Worm (Caenorhabditis elegans) whole organism, young adult: ENCODE results near the gene C31G12.3.

ENCODE experiments used
- B0019.2 ChIP-seq: fragments of 200-800 bp; sonication (Bioruptor generic); conservative IDR thresholded peaks from 2 replicates; pipeline ENCODE4 v1.3.6; 2022; ENCODE audit warnings: missing genetic modification reagents, missing genetic modification characterization, missing compliant biosample characterization
- C17E4.6 ChIP-seq: fragments of 200-800 bp; sonication (Bioruptor generic); IDR thresholded peaks from 2 replicates; pipeline ENCODE4 v1.3.6; 2022; ENCODE audit warnings: missing genetic modification reagents, missing genetic modification characterization, missing compliant biosample characterization
- F37B4.10 ChIP-seq: fragments of 200-800 bp; sonication (Bioruptor generic); IDR thresholded peaks from 2 replicates; pipeline ENCODE4 v1.3.6; 2022; ENCODE audit warnings: missing genetic modification characterization, missing compliant biosample characterization
- F39B2.1 ChIP-seq: fragments of 200-800 bp; sonication (Bioruptor generic); IDR thresholded peaks from 2 replicates; pipeline ENCODE4 v1.3.6; 2022; ENCODE audit warnings: missing genetic modification reagents, missing genetic modification characterization, missing compliant biosample characterization
- F52B5.7 ChIP-seq: sonication (generic microtip); optimal IDR thresholded peaks from 2 replicates; lab custom pipeline; 2016; ENCODE audit warnings: mild to moderate bottlenecking, missing genetic modification characterization, missing compliant biosample characterization
- Y53G8AR.9 ChIP-seq: fragments of 200-800 bp; sonication (Bioruptor generic); conservative IDR thresholded peaks from 2 replicates; pipeline ENCODE4 v1.3.6; 2022; ENCODE audit warnings: missing genetic modification reagents, missing genetic modification characterization, missing compliant biosample characterization
- Y67H2A.10 ChIP-seq: fragments of 200-800 bp; sonication (Bioruptor generic); conservative IDR thresholded peaks from 2 replicates; pipeline ENCODE4 v1.3.6; 2022; ENCODE audit warnings: missing genetic modification reagents, missing genetic modification characterization, missing compliant biosample characterization
- Y79H2A.3 ChIP-seq: fragments of 200-800 bp; sonication (Bioruptor generic); conservative IDR thresholded peaks from 2 replicates; pipeline ENCODE4 v1.3.6; 2022; ENCODE audit warnings: missing genetic modification reagents, missing genetic modification characterization, missing compliant biosample characterization
- Y95B8A.8 ChIP-seq: fragments of 200-800 bp; sonication (Bioruptor generic); IDR thresholded peaks from 2 replicates; pipeline ENCODE4 v1.3.6; 2022; ENCODE audit warnings: missing genetic modification reagents, missing genetic modification characterization, missing compliant biosample characterization
- aptf-2 ChIP-seq: fragments of 200-800 bp; sonication (Bioruptor generic); conservative IDR thresholded peaks from 2 replicates; pipeline ENCODE4 v1.3.6; 2022; ENCODE audit warnings: missing genetic modification reagents, missing genetic modification characterization, missing compliant biosample characterization
- bed-1 ChIP-seq: fragments of 200-800 bp; sonication (Bioruptor generic); IDR thresholded peaks from 2 replicates; pipeline ENCODE4 v1.3.6; 2022; ENCODE audit warnings: missing genetic modification reagents, missing genetic modification characterization, missing compliant biosample characterization
- cebp-2 ChIP-seq: fragments of 200-800 bp; sonication (Bioruptor generic); IDR thresholded peaks from 2 replicates; pipeline ENCODE4 v1.3.6; 2022; ENCODE audit warnings: missing genetic modification characterization, missing compliant biosample characterization
- ceh-100 ChIP-seq: fragments of 200-800 bp; sonication (Bioruptor generic); IDR thresholded peaks from 2 replicates; pipeline ENCODE4 v1.3.6; 2022; ENCODE audit warnings: missing genetic modification reagents, missing genetic modification characterization, missing compliant biosample characterization
- ceh-27 ChIP-seq: fragments of 200-800 bp; sonication (Bioruptor generic); optimal IDR thresholded peaks from 2 replicates; lab custom pipeline; 2018; ENCODE audit warnings: mild to moderate bottlenecking, missing genetic modification characterization, moderate library complexity, missing compliant biosample characterization
- ceh-58 ChIP-seq: fragments of 200-800 bp; sonication (Bioruptor generic); IDR thresholded peaks from 2 replicates; pipeline ENCODE4 v1.3.6; 2022; ENCODE audit warnings: missing genetic modification characterization, missing compliant biosample characterization
- dox-1 ChIP-seq: fragments of 200-800 bp; sonication (Bioruptor generic); IDR thresholded peaks from 2 replicates; pipeline ENCODE4 v1.3.6; 2022; ENCODE audit warnings: missing genetic modification reagents, missing genetic modification characterization, missing compliant biosample characterization
- egl-18 ChIP-seq: fragments of 200-800 bp; sonication (Bioruptor generic); IDR thresholded peaks from 2 replicates; pipeline ENCODE4 v1.3.6; 2022; ENCODE audit warnings: missing genetic modification reagents, missing genetic modification characterization, missing compliant biosample characterization
- egrh-3 ChIP-seq: fragments of 200-800 bp; sonication (Bioruptor generic); IDR thresholded peaks from 2 replicates; pipeline ENCODE4 v1.3.6; 2022; ENCODE audit warnings: missing genetic modification reagents, missing genetic modification characterization, missing compliant biosample characterization
- ekl-4 ChIP-seq: fragments of 200-800 bp; sonication (Bioruptor generic); IDR thresholded peaks from 2 replicates; pipeline ENCODE4 v1.3.6; 2022; ENCODE audit warnings: missing genetic modification reagents, missing genetic modification characterization, missing compliant biosample characterization
- hmg-20 ChIP-seq: fragments of 200-800 bp; sonication (Bioruptor generic); IDR thresholded peaks from 2 replicates; pipeline ENCODE4 v1.3.6; 2022; ENCODE audit warnings: missing genetic modification reagents, missing genetic modification characterization, missing compliant biosample characterization
- hrde-1 ChIP-seq: sonication (generic microtip); optimal IDR thresholded peaks from 2 replicates; lab custom pipeline; 2016; ENCODE audit warnings: missing genetic modification characterization, mild to moderate bottlenecking, missing compliant biosample characterization, moderate library complexity, missing genotype, missing genetic modification reagents, borderline replicate concordance
- let-526 ChIP-seq: fragments of 200-800 bp; sonication (Bioruptor generic); IDR thresholded peaks from 2 replicates; pipeline ENCODE4 v1.3.6; 2022; ENCODE audit warnings: missing genetic modification reagents, missing genetic modification characterization, missing compliant biosample characterization
- let-607 ChIP-seq, 2 experiments: fragments of 200-800 bp in 1 of 2; sonication (Bioruptor generic) in 1 of 2; sonication (generic microtip) in 1 of 2; optimal IDR thresholded peaks; 2 replicates each; lab custom pipeline; 2016 to 2018; ENCODE audit warnings: mild to moderate bottlenecking in 2 of 2, missing compliant biosample characterization in 2 of 2, missing genetic modification characterization in 2 of 2, moderate library complexity in 2 of 2, missing genotype in 1 of 2
- lsl-1 ChIP-seq: fragments of 200-800 bp; sonication (Bioruptor generic); optimal IDR thresholded peaks from 2 replicates; lab custom pipeline; 2018; ENCODE audit warnings: mild to moderate bottlenecking, missing genetic modification characterization, moderate library complexity, missing compliant biosample characterization
- madf-3 ChIP-seq: fragments of 200-800 bp; sonication (Bioruptor generic); IDR thresholded peaks from 2 replicates; pipeline ENCODE4 v1.3.6; 2022; ENCODE audit warnings: missing genetic modification reagents, missing genetic modification characterization, missing compliant biosample characterization
- madf-6 ChIP-seq: fragments of 200-800 bp; sonication (Bioruptor generic); IDR thresholded peaks from 2 replicates; pipeline ENCODE4 v1.3.6; 2022; ENCODE audit warnings: missing genetic modification reagents, missing genetic modification characterization, missing compliant biosample characterization
- mcd-1 ChIP-seq: fragments of 200-800 bp; sonication (Bioruptor generic); IDR thresholded peaks from 2 replicates; pipeline ENCODE4 v1.3.6; 2022; ENCODE audit warnings: missing genetic modification reagents, missing genetic modification characterization, missing compliant biosample characterization
- mel-28 ChIP-seq: sonication (generic microtip); optimal IDR thresholded peaks from 2 replicates; lab custom pipeline; 2016; ENCODE audit warnings: borderline replicate concordance, mild to moderate bottlenecking, missing genetic modification characterization, missing compliant biosample characterization
- nfyb-1 ChIP-seq: fragments of 200-800 bp; sonication (Bioruptor generic); IDR thresholded peaks from 2 replicates; pipeline ENCODE4 v1.3.6; 2022; ENCODE audit warnings: missing genetic modification reagents, missing genetic modification characterization, missing compliant biosample characterization
- nhr-27 ChIP-seq: fragments of 200-800 bp; sonication (Bioruptor generic); optimal IDR thresholded peaks from 2 replicates; lab custom pipeline; 2018; ENCODE audit warnings: mild to moderate bottlenecking, missing genetic modification characterization, moderate library complexity, missing compliant biosample characterization
- pbrm-1 ChIP-seq: fragments of 200-800 bp; sonication (Bioruptor generic); IDR thresholded peaks from 2 replicates; pipeline ENCODE4 v1.3.6; 2022; ENCODE audit warnings: missing genetic modification reagents, missing genetic modification characterization, missing compliant biosample characterization
- rec-8 ChIP-seq, 2 experiments: sonication (generic microtip); optimal IDR thresholded peaks; 2 replicates each; lab custom pipeline; 2016; ENCODE audit warnings: mild to moderate bottlenecking in 2 of 2, missing genetic modification characterization in 2 of 2, missing genetic modification reagents in 2 of 2, missing genotype in 2 of 2, missing biosample characterization in 1 of 2, missing compliant biosample characterization in 1 of 2, moderate library complexity in 1 of 2
- sdz-38 ChIP-seq: sonication (generic microtip); optimal IDR thresholded peaks from 2 replicates; lab custom pipeline; 2016; ENCODE audit warnings: missing genotype, missing genetic modification characterization, missing compliant biosample characterization
- snpc-3.4 ChIP-seq: sonication (generic microtip); optimal IDR thresholded peaks from 2 replicates; lab custom pipeline; 2017; ENCODE audit warnings: missing genetic modification characterization, mild to moderate bottlenecking, missing compliant biosample characterization, antibody characterized with exemption, moderate library complexity, missing genotype, missing genetic modification reagents

The C31G12.3 gene

DNA sequence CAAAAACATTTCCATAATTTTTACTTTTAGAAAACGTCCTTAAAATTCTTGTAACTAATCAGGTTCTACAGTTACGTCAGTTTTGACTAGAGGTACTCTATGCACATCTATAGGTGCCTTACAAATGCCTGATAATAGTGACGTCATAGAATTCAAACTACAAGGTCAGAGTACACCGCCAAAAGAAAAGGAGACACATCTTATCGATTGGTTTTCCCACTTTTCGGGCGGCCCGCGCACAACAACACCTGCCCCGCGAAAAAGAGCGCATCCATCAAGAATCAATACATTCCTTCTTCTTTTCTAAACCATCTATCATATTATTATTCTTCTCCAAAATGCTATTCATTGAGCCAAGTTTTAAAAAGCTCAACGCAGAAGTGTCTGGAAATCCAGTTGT lies 5.3 kb upstream of the C31G12.3 start, which contains the start of gene C31G12.1:
Gene C31G12.1 (plus strand): TSS at position 301 of the 400 bp plus-strand sequence.
- TF ChIP-seq snpc-3.4 (tag; lab: Kevin White, UChicago) (no peak), ekl-4 (GFP tag; lab: Robert Waterston, UW) (no peak), mel-28 (tag; lab: Kevin White, UChicago) (no peak), mcd-1 (no peak), Y79H2A.3 (GFP tag; lab: Robert Waterston, UW) (no peak), egrh-3 (GFP tag; lab: Robert Waterston, UW) (no peak), ceh-58 (no peak), F37B4.10 (GFP tag; lab: Robert Waterston, UW) (no peak), bed-1 (no peak), dox-1 (GFP tag; lab: Robert Waterston, UW) (no peak), aptf-2 (GFP tag; lab: Robert Waterston, UW) (no peak), let-607 (tag; optimal IDR thresholded peaks at IDR 0.05; lab: Kevin White, UChicago) (no peak), nfyb-1 (GFP tag; lab: Robert Waterston, UW) (no peak), nhr-27 (tag; lab: Kevin White, UChicago) (no peak), sdz-38 (tag; lab: Kevin White, UChicago) (no peak), lsl-1 (GFP tag; lab: Kevin White, UChicago) (no peak), F52B5.7 (tag; lab: Kevin White, UChicago) (no peak), hrde-1 (tag; lab: Kevin White, UChicago) (no peak), egl-18 (no peak), cebp-2 (GFP tag; lab: Robert Waterston, UW) (no peak)

DNA sequence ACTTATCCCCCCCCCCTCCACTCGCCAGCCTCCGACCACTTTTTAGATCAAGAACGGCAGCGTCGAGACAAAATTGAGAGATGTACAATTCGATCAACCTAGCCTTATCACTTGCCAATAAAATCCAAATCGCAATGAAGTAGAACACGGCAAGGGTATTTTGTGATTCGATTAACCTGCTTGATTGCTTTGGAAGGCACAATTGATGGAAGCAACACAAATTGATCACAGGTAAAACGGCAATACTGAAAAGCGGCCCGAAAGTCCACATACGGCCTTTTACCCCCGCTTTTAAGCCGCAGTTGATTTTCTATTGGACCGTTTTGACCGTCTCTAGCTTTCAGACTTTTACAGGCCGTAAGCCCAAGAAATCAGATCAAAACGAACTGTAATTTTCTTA lies 3.3 kb downstream of the C31G12.3 start, which contains the start of gene clec-245:
Gene clec-245 (minus strand): TSS at position 101 of the 400 bp plus-strand sequence.
- TF ChIP-seq Y67H2A.10 (GFP tag; lab: Robert Waterston, UW), result no peak
- TF ChIP-seq Y53G8AR.9 (GFP tag; lab: Robert Waterston, UW), result no peak

DNA sequence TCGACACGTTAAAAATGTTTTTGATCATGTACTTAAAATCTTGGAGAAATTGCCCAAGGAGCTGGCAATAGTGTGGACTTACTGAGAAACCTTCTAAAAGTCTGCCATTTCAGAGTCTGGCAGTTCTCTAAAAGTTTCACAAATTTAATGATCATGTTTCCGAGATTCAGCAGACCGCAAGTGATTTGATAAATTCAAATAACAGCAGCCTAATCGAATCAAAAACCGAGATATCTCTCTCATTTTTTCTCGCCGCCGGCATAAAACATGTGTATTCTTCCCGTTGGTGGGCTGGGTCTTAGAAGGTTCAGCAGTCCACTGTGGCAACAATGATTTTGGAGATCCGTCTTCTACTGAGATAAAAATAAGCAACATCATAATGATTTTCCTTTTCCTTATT lies 4.2 kb downstream of the C31G12.3 start, which contains the start of gene clec-246:
Gene clec-246 (plus strand): TSS at position 301 of the 400 bp plus-strand sequence.
- TF ChIP-seq rec-8 (tag; optimal IDR thresholded peaks at IDR 0.05; lab: Kevin White, UChicago) (no peak), hmg-20 (GFP tag; lab: Robert Waterston, UW) (no peak), B0019.2 (GFP tag; lab: Robert Waterston, UW) (no peak), pbrm-1 (GFP tag; lab: Robert Waterston, UW) (no peak), madf-3 (GFP tag; lab: Robert Waterston, UW) (no peak), F39B2.1 (GFP tag; lab: Robert Waterston, UW) (no peak), madf-6 (no peak), C17E4.6 (GFP tag; lab: Robert Waterston, UW) (no peak), let-526 (no peak), ceh-100 (no peak), aptf-2 (GFP tag; lab: Robert Waterston, UW) (no peak)

DNA sequence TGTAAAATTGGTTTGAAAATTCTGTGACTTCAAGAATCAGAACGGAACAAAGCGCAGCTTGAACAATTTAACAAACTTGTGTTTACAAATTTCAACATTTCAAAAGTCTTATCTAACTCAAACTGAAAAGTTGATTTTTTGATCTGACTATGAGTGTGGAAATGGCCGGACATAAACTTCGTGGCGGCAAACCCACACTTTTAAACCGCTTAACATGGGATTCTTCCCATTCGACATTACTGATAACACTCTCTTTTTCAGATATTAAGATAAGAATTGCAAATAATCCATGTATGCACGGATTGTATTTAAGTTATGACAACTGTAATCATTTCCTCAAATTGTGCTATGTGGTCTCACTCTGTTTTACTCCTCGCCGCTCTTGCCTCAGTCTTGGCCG lies 6.1 kb downstream of the C31G12.3 start, which contains the start of gene clec-42:
Gene clec-42 (plus strand): TSS at position 285 of the 400 bp plus-strand sequence.
- TF ChIP-seq nfyb-1 (GFP tag; lab: Robert Waterston, UW), result no peak
- no peak for TF ChIP-seq Y95B8A.8 (GFP tag; lab: Robert Waterston, UW)
- TF ChIP-seq Y53G8AR.9 (GFP tag; lab: Robert Waterston, UW), result no peak
- TF ChIP-seq ceh-27 (GFP tag; lab: Kevin White, UChicago), result no peak
- TF ChIP-seq B0019.2 (GFP tag; lab: Robert Waterston, UW), result no peak
